Fruit fly (Drosophila melanogaster) whole organism, embryonic: ENCODE measurements around the gene retm.

ENCODE experiments used
- ATbp ChIP-seq: fragments of 200-800 bp; sonication (Bioruptor generic); optimal IDR thresholded peaks from 2 replicates; lab custom pipeline; 2017; ENCODE audit warnings: missing biosample characterization, mild to moderate bottlenecking, missing genetic modification characterization, missing genetic modification reagents
- Abd-B ChIP-seq: fragments of 200-800 bp; sonication (Bioruptor generic); optimal IDR thresholded peaks from 2 replicates; lab custom pipeline; 2018; ENCODE audit warnings: missing biosample characterization, mild to moderate bottlenecking, missing genetic modification characterization, moderate library complexity
- Asciz ChIP-seq: fragments of 200-800 bp; sonication (Bioruptor generic); optimal IDR thresholded peaks from 2 replicates; lab custom pipeline; 2017; ENCODE audit warnings: missing biosample characterization, mild to moderate bottlenecking, missing genetic modification characterization, missing genetic modification reagents
- CG10209 ChIP-seq: fragments of 200-800 bp; sonication (Bioruptor generic); optimal IDR thresholded peaks from 3 replicates; lab custom pipeline; 2017; ENCODE audit warnings: missing biosample characterization, mild to moderate bottlenecking, missing genetic modification characterization, missing genetic modification reagents
- CG10462 ChIP-seq: fragments of 200-800 bp; sonication (Bioruptor generic); optimal IDR thresholded peaks from 2 replicates; lab custom pipeline; 2016; ENCODE audit warnings: missing biosample characterization, missing genetic modification characterization
- CG14014 ChIP-seq: fragments of 200-800 bp; sonication (Bioruptor generic); IDR thresholded peaks from 2 replicates; pipeline ENCODE4 v1.3.6; 2022; ENCODE audit warnings: missing biosample characterization, missing genetic modification characterization
- CG15011 ChIP-seq: fragments of 200-800 bp; sonication (Bioruptor generic); optimal IDR thresholded peaks from 3 replicates; lab custom pipeline; 2018; ENCODE audit warnings: missing biosample characterization, mild to moderate bottlenecking, missing genetic modification characterization
- CG15269 ChIP-seq: fragments of 200-800 bp; sonication (Bioruptor generic); optimal IDR thresholded peaks from 2 replicates; lab custom pipeline; 2018; ENCODE audit warnings: missing biosample characterization, mild to moderate bottlenecking, missing genetic modification characterization, moderate library complexity
- CG15601 ChIP-seq: fragments of 200-800 bp; sonication (Bioruptor generic); optimal IDR thresholded peaks from 3 replicates; lab custom pipeline; 2019; ENCODE audit warnings: missing biosample characterization, mild to moderate bottlenecking, missing genetic modification characterization, moderate library complexity
- CG15696 ChIP-seq: fragments of 200-800 bp; sonication (Bioruptor generic); optimal IDR thresholded peaks from 2 replicates; lab custom pipeline; 2019; ENCODE audit warnings: missing biosample characterization, mild to moderate bottlenecking, missing genetic modification characterization, moderate library complexity
- CG1647 ChIP-seq: fragments of 200-800 bp; sonication (Bioruptor generic); optimal IDR thresholded peaks from 3 replicates; lab custom pipeline; 2016; ENCODE audit warnings: missing biosample characterization, missing genetic modification characterization
- CG16863 ChIP-seq: fragments of 200-800 bp; sonication (Bioruptor generic); optimal IDR thresholded peaks from 3 replicates; lab custom pipeline; 2016; ENCODE audit warnings: missing biosample characterization, missing genetic modification characterization
- CG2199 ChIP-seq: fragments of 200-800 bp; sonication (Bioruptor generic); IDR thresholded peaks from 3 replicates; pipeline ENCODE4 v1.3.6; 2022; ENCODE audit warnings: missing biosample characterization, missing genetic modification characterization
- CG3163 ChIP-seq: fragments of 200-800 bp; sonication (Bioruptor generic); optimal IDR thresholded peaks from 3 replicates; lab custom pipeline; 2016; ENCODE audit warnings: missing biosample characterization, missing genetic modification characterization
- CG32532 ChIP-seq: fragments of 200-800 bp; sonication (Bioruptor generic); IDR thresholded peaks from 2 replicates; pipeline ENCODE4 v1.3.6; 2022; ENCODE audit warnings: missing biosample characterization, missing genetic modification characterization
- CG33213 ChIP-seq: fragments of 200-800 bp; sonication (Bioruptor generic); optimal IDR thresholded peaks from 3 replicates; lab custom pipeline; 2016; ENCODE audit warnings: missing biosample characterization, missing genetic modification characterization
- CG4820 ChIP-seq: fragments of 200-800 bp; sonication (Bioruptor generic); optimal IDR thresholded peaks from 3 replicates; lab custom pipeline; 2016; ENCODE audit warnings: missing biosample characterization, missing genetic modification characterization
- CG8290 ChIP-seq, 3 experiments: fragments of 200-800 bp; sonication (Bioruptor generic); optimal IDR thresholded peaks; 2 replicates each; lab custom pipeline; 2016 to 2019; ENCODE audit warnings: missing biosample characterization in 3 of 3, missing genetic modification characterization in 3 of 3, mild to moderate bottlenecking in 2 of 3, moderate library complexity in 1 of 3
- CG9727 ChIP-seq: fragments of 200-800 bp; sonication (Bioruptor generic); optimal IDR thresholded peaks from 3 replicates; lab custom pipeline; 2017; ENCODE audit warnings: missing biosample characterization, mild to moderate bottlenecking, missing genetic modification characterization
- CrebB ChIP-seq: fragments of 200-800 bp; sonication (Bioruptor generic); optimal IDR thresholded peaks from 3 replicates; lab custom pipeline; 2018; ENCODE audit warnings: missing biosample characterization, mild to moderate bottlenecking, missing genetic modification characterization
- Hr3 ChIP-seq: fragments of 200-800 bp; sonication (Bioruptor generic); optimal IDR thresholded peaks from 3 replicates; lab custom pipeline; 2016; ENCODE audit warnings: missing biosample characterization, missing genetic modification characterization
- Hr78 ChIP-seq, 2 experiments: fragments of 200-800 bp in 1 of 2; fragments of >200 bp in 1 of 2; sonication (Bioruptor generic) in 1 of 2; optimal IDR thresholded peaks; 2 replicates each; lab custom pipeline; 2017 to 2019; ENCODE audit warnings: missing biosample characterization in 2 of 2, missing genetic modification characterization in 2 of 2, mild to moderate bottlenecking in 1 of 2, moderate library complexity in 1 of 2
- Mes4 ChIP-seq: fragments of 200-800 bp; sonication (Bioruptor generic); optimal IDR thresholded peaks from 2 replicates; lab custom pipeline; 2016; ENCODE audit warnings: missing biosample characterization, missing genetic modification characterization
- NK7.1 ChIP-seq: fragments of 200-800 bp; sonication (Bioruptor generic); optimal IDR thresholded peaks from 3 replicates; lab custom pipeline; 2016; ENCODE audit warnings: missing biosample characterization, missing genetic modification characterization
- Optix ChIP-seq: fragments of 200-800 bp; sonication (Bioruptor generic); IDR thresholded peaks from 3 replicates; pipeline ENCODE4 v1.3.6; 2022; ENCODE audit warnings: missing biosample characterization, missing genetic modification characterization
- Taf1 ChIP-seq: fragments of 200-800 bp; sonication (Bioruptor generic); IDR thresholded peaks from 2 replicates; pipeline ENCODE4 v1.3.6; 2022; ENCODE audit warnings: missing biosample characterization, missing genetic modification characterization
- Xrp1 ChIP-seq: fragments of 200-800 bp; sonication (Bioruptor generic); IDR thresholded peaks from 2 replicates; pipeline ENCODE4 v1.3.6; 2022; ENCODE audit warnings: missing biosample characterization, missing genetic modification characterization
- ac ChIP-seq: fragments of 200-800 bp; sonication (Bioruptor generic); optimal IDR thresholded peaks from 3 replicates; lab custom pipeline; 2017; ENCODE audit warnings: missing biosample characterization, mild to moderate bottlenecking, missing genetic modification characterization
- ase ChIP-seq: fragments of 200-800 bp; sonication (Bioruptor generic); IDR thresholded peaks from 3 replicates; pipeline ENCODE4 v1.3.6; 2022; ENCODE audit warnings: missing biosample characterization, missing genetic modification characterization
- bab2 ChIP-seq: fragments of 200-800 bp; sonication (Bioruptor generic); optimal IDR thresholded peaks from 2 replicates; lab custom pipeline; 2016; ENCODE audit warnings: missing biosample characterization, missing genetic modification characterization
- cas ChIP-seq: fragments of 200-800 bp; sonication (Bioruptor generic); IDR thresholded peaks from 2 replicates; pipeline ENCODE4 v1.3.6; 2022; ENCODE audit warnings: missing biosample characterization, missing genetic modification characterization
- chinmo ChIP-seq: fragments of 200-800 bp; sonication (Bioruptor generic); IDR thresholded peaks from 4 replicates; pipeline ENCODE4 v1.3.6; 2022; ENCODE audit warnings: missing biosample characterization, missing genetic modification characterization; ENCODE audit not compliant: partially characterized antibody
- dimm ChIP-seq: fragments of 200-800 bp; sonication (Bioruptor generic); IDR thresholded peaks from 2 replicates; pipeline ENCODE4 v1.3.6; 2022; ENCODE audit warnings: missing biosample characterization, missing genetic modification characterization
- fd64A ChIP-seq: fragments of 200-800 bp; sonication (Bioruptor generic); optimal IDR thresholded peaks from 3 replicates; lab custom pipeline; 2018; ENCODE audit warnings: missing biosample characterization, mild to moderate bottlenecking, missing genetic modification characterization
- fu2 ChIP-seq: fragments of 200-800 bp; sonication (Bioruptor generic); optimal IDR thresholded peaks from 2 replicates; lab custom pipeline; 2016; ENCODE audit warnings: missing biosample characterization, missing genetic modification characterization
- her ChIP-seq: fragments of 200-800 bp; sonication (Bioruptor generic); optimal IDR thresholded peaks from 2 replicates; lab custom pipeline; 2016; ENCODE audit warnings: missing biosample characterization, missing genetic modification characterization
- hkb ChIP-seq, 2 experiments: fragments of 200-800 bp in 1 of 2; fragments of >200 bp in 1 of 2; sonication (Bioruptor generic) in 1 of 2; IDR thresholded peaks in 1 of 2; optimal IDR thresholded peaks in 1 of 2; 2 replicates each; pipeline versions ENCODE4 v1.3.6 to Lab custom; 2017 to 2022; ENCODE audit warnings: missing biosample characterization in 1 of 2, missing genetic modification characterization in 1 of 2
- lola ChIP-seq, 3 experiments: fragments of >200 bp in 2 of 3; fragments of 200-800 bp in 1 of 3; sonication (Bioruptor generic) in 1 of 3; optimal IDR thresholded peaks; 2 replicates each; lab custom pipeline; 2017 to 2019; ENCODE audit warnings: missing biosample characterization in 3 of 3, missing genetic modification characterization in 3 of 3, mild to moderate bottlenecking in 1 of 3, moderate library complexity in 1 of 3
- otp ChIP-seq: fragments of 200-800 bp; sonication (Bioruptor generic); IDR thresholded peaks from 3 replicates; pipeline ENCODE4, ENCODE4 v1.3.6; 2022; ENCODE audit warnings: missing biosample characterization, missing genetic modification characterization
- repo ChIP-seq: fragments of 200-800 bp; sonication (Bioruptor generic); optimal IDR thresholded peaks from 2 replicates; lab custom pipeline; 2016; ENCODE audit warnings: missing biosample characterization, missing genetic modification characterization
- schlank ChIP-seq: fragments of 200-800 bp; sonication (Bioruptor generic); optimal IDR thresholded peaks from 2 replicates; lab custom pipeline; 2018; ENCODE audit warnings: missing biosample characterization, mild to moderate bottlenecking, missing genetic modification characterization
- scrt ChIP-seq: fragments of 200-800 bp; sonication (Bioruptor generic); optimal IDR thresholded peaks from 2 replicates; lab custom pipeline; 2018; ENCODE audit warnings: missing biosample characterization, mild to moderate bottlenecking, missing genetic modification characterization, moderate library complexity
- sd ChIP-seq: fragments of 200-800 bp; sonication (Bioruptor generic); optimal IDR thresholded peaks from 3 replicates; lab custom pipeline; 2018; ENCODE audit warnings: missing biosample characterization, mild to moderate bottlenecking, missing genetic modification characterization, moderate library complexity
- sens ChIP-seq: fragments of 200-800 bp; sonication (Bioruptor generic); peaks from one replicate; lab custom pipeline; 2016; ENCODE audit warnings: missing biosample characterization, missing genetic modification characterization
- so ChIP-seq: fragments of 200-800 bp; sonication (Bioruptor generic); IDR thresholded peaks from 3 replicates; pipeline ENCODE4 v1.3.6; 2022; ENCODE audit warnings: missing biosample characterization, missing genetic modification characterization
- stwl ChIP-seq: fragments of 200-800 bp; sonication (Bioruptor generic); optimal IDR thresholded peaks from 3 replicates; lab custom pipeline; 2018; ENCODE audit warnings: missing biosample characterization, mild to moderate bottlenecking, missing genetic modification characterization, moderate library complexity
- tll ChIP-seq, 2 experiments: fragments of 200-800 bp in 1 of 2; fragments of >200 bp in 1 of 2; sonication (Bioruptor generic) in 1 of 2; optimal IDR thresholded peaks; 2 replicates each; lab custom pipeline; 2017 to 2019; ENCODE audit warnings: missing biosample characterization in 2 of 2, missing genetic modification characterization in 2 of 2, mild to moderate bottlenecking in 1 of 2, moderate library complexity in 1 of 2
- wdn ChIP-seq: fragments of 200-800 bp; sonication (Bioruptor generic); IDR thresholded peaks from 2 replicates; pipeline ENCODE4 v1.3.6; 2022; ENCODE audit warnings: missing biosample characterization, missing genetic modification characterization
- zfh1 ChIP-seq: fragments of 200-800 bp; sonication (Bioruptor generic); IDR thresholded peaks from 3 replicates; pipeline ENCODE4 v1.3.6; 2022; ENCODE audit warnings: missing biosample characterization, missing genetic modification characterization

retm gene

dm6 chr2L:6462259-6462658 lies 6.5 kb upstream of the retm start (continued):
- TF ChIP-seq CG16863 (GFP tag; lab: Kevin White, UChicago), result peak; percentile 23
- TF ChIP-seq Abd-B, result no peak
- no peak for TF ChIP-seq sd (tag; lab: Kevin White, UChicago)
- TF ChIP-seq CG10462 (GFP tag; lab: Kevin White, UChicago), result no peak
- TF ChIP-seq CG3163 (GFP tag; lab: Kevin White, UChicago), result no peak
- TF ChIP-seq dimm, result no peak
- 0 out of 3 replicates have a peak, but pooled peaks have one; percentile 12 for TF ChIP-seq ase (GFP tag; lab: Robert Waterston, UW)
- peak; percentile 74 for TF ChIP-seq sens (GFP tag; lab: Kevin White, UChicago)
- no peak for TF ChIP-seq CG4820 (GFP tag; lab: Kevin White, UChicago)
- peak; percentile 38; the same call in 2 of the 3 replicates for TF ChIP-seq zfh1 (GFP tag; lab: Robert Waterston, UW)
- peak; percentile 25 for TF ChIP-seq CG15601 (tag; lab: Kevin White, UChicago)
- no peak for TF ChIP-seq her
- TF ChIP-seq stwl, result no peak
- peak; percentile 3 for TF ChIP-seq ATbp (GFP tag; lab: Kevin White, UChicago)
- TF ChIP-seq Taf1 (GFP tag; lab: Robert Waterston, UW), result no peak
- peak; percentile 59 for TF ChIP-seq CG9727 (GFP tag; lab: Kevin White, UChicago)
- TF ChIP-seq scrt, result no peak
- no peak for TF ChIP-seq CG14014
- TF ChIP-seq ac (GFP tag; lab: Kevin White, UChicago), result peak; percentile 58
- TF ChIP-seq CG10209, result peak; percentile 1
- TF ChIP-seq Xrp1, result 0 out of 2 replicates have a peak, but pooled peaks have one; percentile 41
- no peak for TF ChIP-seq CG8290 (GFP tag; optimal IDR thresholded peaks at IDR 0.05; lab: Kevin White, UChicago)
- TF ChIP-seq CG8290 (tag; optimal IDR thresholded peaks at IDR 0.05; lab: Kevin White, UChicago), result peak; percentile 10 to 31
- TF ChIP-seq Mes4 (GFP tag; lab: Kevin White, UChicago), result peak; percentile 10
- peak; percentile 44 for TF ChIP-seq CrebB (tag; lab: Kevin White, UChicago)
- TF ChIP-seq otp, result peak; percentile 76
- TF ChIP-seq fu2 (GFP tag; lab: Kevin White, UChicago), result no peak
- TF ChIP-seq CG2199, result peak; percentile 49; the same call in 1 of the 3 replicates
- no peak for TF ChIP-seq fd64A (GFP tag; lab: Kevin White, UChicago)
- no peak for TF ChIP-seq cas (GFP tag; lab: Robert Waterston, UW)
- TF ChIP-seq CG33213 (GFP tag; lab: Kevin White, UChicago), result no peak
- peak; percentile 8 for TF ChIP-seq Asciz (GFP tag; lab: Kevin White, UChicago)
- TF ChIP-seq so (GFP tag; lab: Robert Waterston, UW), result 0 out of 3 replicates have a peak, but pooled peaks have one; percentile 46
- peak; percentile 78; the same call in 1 of the 4 replicates for TF ChIP-seq chinmo (GFP tag; lab: Robert Waterston, UW)
- no peak for TF ChIP-seq repo (GFP tag; lab: Kevin White, UChicago)
- peak; percentile 26 for TF ChIP-seq bab2 (GFP tag; lab: Kevin White, UChicago)
- 0 out of 3 replicates have a peak, but pooled peaks have one; percentile 29 for TF ChIP-seq Optix (GFP tag; lab: Robert Waterston, UW)
- no peak for TF ChIP-seq schlank (tag; lab: Kevin White, UChicago)
- peak in 1 of 2 experiments; percentile 10 for TF ChIP-seq Hr78 (GFP tag; optimal IDR thresholded peaks at IDR 0.05; lab: Kevin White, UChicago)
- no peak for TF ChIP-seq CG15011 (GFP tag; lab: Kevin White, UChicago)
- no peak for TF ChIP-seq CG32532
- TF ChIP-seq CG15696 (tag; lab: Kevin White, UChicago), result peak; percentile 5
- TF ChIP-seq Hr3 (GFP tag; lab: Kevin White, UChicago), result no peak
- TF ChIP-seq wdn (GFP tag; lab: Robert Waterston, UW), result no peak
- TF ChIP-seq NK7.1 (GFP tag; lab: Kevin White, UChicago), result no peak
- peak in 1 of 3 experiments; percentile 42 for TF ChIP-seq lola (GFP tag; optimal IDR thresholded peaks at IDR 0.05; lab: Kevin White, UChicago)
- TF ChIP-seq CG15269, result no peak
- TF ChIP-seq hkb (optimal IDR thresholded peaks at IDR 0.05; lab: Kevin White, UChicago), result no peak
- peak; percentile 23; the same call in 1 of the 2 replicates for TF ChIP-seq hkb (GFP tag; IDR thresholded peaks at IDR 0.05; lab: Robert Waterston, UW)
- TF ChIP-seq CG1647 (GFP tag; lab: Kevin White, UChicago), result peak; percentile 3
- TF ChIP-seq tll (GFP tag; optimal IDR thresholded peaks at IDR 0.05; lab: Kevin White, UChicago), result peak in 1 of 2 experiments; percentile 73
